Worm (Caenorhabditis elegans): ENCODE results near the gene ZK688.12.

Gene ZK688.12

ce11 chrIII:7950447-7950846, 37.1 kb upstream of the ZK688.12 start:
- TF ChIP-seq ets-7 (tag; optimal IDR thresholded peaks at IDR 0.05): no peak
- no peak for TF ChIP-seq ama-1 (optimal IDR thresholded peaks at IDR 0.05)
- TF ChIP-seq ceh-36 (tag; optimal IDR thresholded peaks at IDR 0.05): no peak
- TF ChIP-seq flt-1 (GFP tag; IDR thresholded peaks at IDR 0.05): no peak
- no peak for TF ChIP-seq tra-4 (tag; optimal IDR thresholded peaks at IDR 0.05)
- no peak for TF ChIP-seq hnd-1 (tag; optimal IDR thresholded peaks at IDR 0.05)

DNA sequence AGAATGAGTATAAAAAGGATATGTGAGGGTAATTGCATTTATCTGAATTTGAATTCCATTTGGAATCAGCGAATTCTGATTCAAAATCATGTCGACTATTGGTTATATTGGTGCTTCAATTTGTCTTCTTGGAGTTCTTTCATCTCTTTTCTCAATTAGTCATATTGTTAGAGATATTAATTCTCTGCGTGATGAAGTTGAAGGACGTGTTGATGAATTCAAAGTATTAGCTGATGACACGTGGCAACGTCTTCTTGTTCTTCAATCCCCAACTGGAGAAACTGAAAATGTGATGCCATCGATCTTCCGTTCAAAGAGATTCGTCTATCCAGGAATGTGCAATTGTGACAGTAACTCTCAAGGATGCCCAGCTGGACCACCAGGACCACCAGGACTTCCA, 35.4 kb upstream of the ZK688.12 start, which contains the start of gene col-90:
TSS of gene col-90 (plus strand) at position 37 of the 400 bp plus-strand sequence.
- TF ChIP-seq hmg-4 (GFP tag; optimal IDR thresholded peaks at IDR 0.05) (no peak), ama-1 (optimal IDR thresholded peaks at IDR 0.05) (no peak), sea-1 (GFP tag; conservative IDR thresholded peaks at IDR 0.05) (no peak), flt-1 (GFP tag; IDR thresholded peaks at IDR 0.05) (no peak), ceh-13 (GFP tag; optimal IDR thresholded peaks at IDR 0.05) (no peak), scrt-1 (GFP tag; IDR thresholded peaks at IDR 0.05) (no peak)

ce11 chrIII:7947677-7948076, 34.3 kb upstream of the ZK688.12 start:
- no peak for TF ChIP-seq ets-7 (tag; optimal IDR thresholded peaks at IDR 0.05)
- TF ChIP-seq hmbx-1 (tag; optimal IDR thresholded peaks at IDR 0.05): no peak
- no peak for TF ChIP-seq ceh-13 (GFP tag; optimal IDR thresholded peaks at IDR 0.05)
- no peak for TF ChIP-seq scrt-1 (GFP tag; IDR thresholded peaks at IDR 0.05)
- TF ChIP-seq tbx-11 (GFP tag; IDR thresholded peaks at IDR 0.05): no peak
- TF ChIP-seq pes-1 (GFP tag; IDR thresholded peaks at IDR 0.05): no peak
- no peak for TF ChIP-seq F13C5.2 (tag; optimal IDR thresholded peaks at IDR 0.05)
- TF ChIP-seq B0310.2 (tag; optimal IDR thresholded peaks at IDR 0.05): no peak
- TF ChIP-seq tra-4 (tag; optimal IDR thresholded peaks at IDR 0.05): no peak

DNA sequence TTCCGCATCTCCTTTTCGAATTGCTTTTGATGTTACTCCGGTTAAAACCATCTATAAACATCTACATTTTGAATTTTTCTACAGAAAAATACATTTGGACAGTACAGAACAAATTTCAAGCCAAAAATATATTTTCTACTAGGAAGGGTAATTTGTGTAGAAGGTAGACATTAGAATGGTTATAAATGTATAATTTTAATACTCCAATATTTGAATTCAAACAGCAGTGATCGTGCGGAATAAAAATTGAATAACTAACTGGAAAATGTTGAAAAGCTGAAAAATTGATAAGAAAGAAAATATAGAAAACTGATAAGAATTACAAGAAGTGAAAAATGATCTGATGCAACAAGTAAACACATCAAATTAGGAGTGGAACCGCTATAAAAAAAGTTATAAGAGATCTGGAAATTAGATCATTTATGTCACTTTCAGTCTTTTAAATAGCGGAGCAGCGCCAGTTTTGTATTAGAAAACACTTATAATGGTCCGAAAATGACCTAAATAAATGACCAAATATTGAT, 33.6 kb upstream of the ZK688.12 start, which contains the start of gene gsto-1:
TSS of gene gsto-1 (minus strand) at position 51 of the 524 bp plus-strand sequence.
- TF ChIP-seq tra-4 (tag; optimal IDR thresholded peaks at IDR 0.05) (no peak), sea-1 (GFP tag; conservative IDR thresholded peaks at IDR 0.05) (no peak), hmg-4 (GFP tag; optimal IDR thresholded peaks at IDR 0.05) (no peak), B0310.2 (tag; optimal IDR thresholded peaks at IDR 0.05) (no peak), F13C5.2 (tag; optimal IDR thresholded peaks at IDR 0.05) (no peak), ets-7 (tag; optimal IDR thresholded peaks at IDR 0.05) (no peak), ama-1 (optimal IDR thresholded peaks at IDR 0.05) (no peak), tbx-37 (GFP tag; conservative IDR thresholded peaks at IDR 0.05) (no peak), pes-1 (GFP tag; IDR thresholded peaks at IDR 0.05) (no peak), ceh-36 (tag; optimal IDR thresholded peaks at IDR 0.05) (no peak), hmbx-1 (tag; optimal IDR thresholded peaks at IDR 0.05) (no peak)

DNA sequence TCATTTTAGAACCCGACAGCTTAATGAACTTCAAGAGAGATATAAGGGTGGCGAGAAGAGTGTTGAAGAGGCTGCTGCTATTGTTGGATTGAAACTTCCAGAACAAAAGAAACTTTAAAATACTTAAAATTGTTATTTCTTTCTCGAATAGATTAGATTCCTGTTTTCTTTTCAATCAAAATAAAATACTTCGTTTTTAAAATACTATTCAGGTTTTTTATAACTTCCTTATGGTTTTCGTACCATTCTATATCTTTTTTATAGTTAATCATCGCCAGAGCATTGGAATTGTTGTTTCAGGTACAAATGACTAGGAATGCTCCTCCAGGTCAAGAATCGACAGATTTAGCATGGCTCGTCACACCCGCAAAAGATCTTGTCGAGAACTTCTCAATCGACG, 28.0 kb upstream of the ZK688.12 start, which contains the start of gene kle-2:
TSS of gene kle-2 (plus strand) at position 301 of the 400 bp plus-strand sequence.
- TF ChIP-seq tbx-11 (GFP tag; IDR thresholded peaks at IDR 0.05) (no peak), tbx-37 (GFP tag; conservative IDR thresholded peaks at IDR 0.05) (no peak), hmg-4 (GFP tag; optimal IDR thresholded peaks at IDR 0.05) (no peak), sea-1 (GFP tag; conservative IDR thresholded peaks at IDR 0.05) (no peak), ceh-13 (GFP tag; optimal IDR thresholded peaks at IDR 0.05) (no peak), tra-4 (tag; optimal IDR thresholded peaks at IDR 0.05) (no peak), ets-7 (tag; optimal IDR thresholded peaks at IDR 0.05) (no peak), pes-1 (GFP tag; IDR thresholded peaks at IDR 0.05) (no peak), ama-1 (optimal IDR thresholded peaks at IDR 0.05) (no peak), scrt-1 (GFP tag; IDR thresholded peaks at IDR 0.05) (no peak), hmbx-1 (tag; optimal IDR thresholded peaks at IDR 0.05) (no peak), aly-1 (tag; optimal IDR thresholded peaks at IDR 0.05) (no peak), F13C5.2 (tag; optimal IDR thresholded peaks at IDR 0.05) (no peak), ceh-36 (tag; optimal IDR thresholded peaks at IDR 0.05) (no peak)

- TF ChIP-seq tbx-37 (GFP tag; conservative IDR thresholded peaks at IDR 0.05) (no peak; the same call in 1 of the 2 replicates), F13C5.2 (tag; optimal IDR thresholded peaks at IDR 0.05) (no peak), aly-1 (tag; optimal IDR thresholded peaks at IDR 0.05) (no peak), B0310.2 (tag; optimal IDR thresholded peaks at IDR 0.05) (no peak)
Measured at ce11 chrIII:7940819-7941218, 27.4 kb upstream of the ZK688.12 start, which contains the start of gene C29E4.12. Gene C29E4.12 (plus strand): TSS chrIII:7941151.

- TF ChIP-seq ets-7 (tag; optimal IDR thresholded peaks at IDR 0.05) (no peak), ceh-13 (GFP tag; optimal IDR thresholded peaks at IDR 0.05) (no peak), tbx-37 (GFP tag; conservative IDR thresholded peaks at IDR 0.05) (no peak), scrt-1 (GFP tag; IDR thresholded peaks at IDR 0.05) (no peak), aly-1 (tag; optimal IDR thresholded peaks at IDR 0.05) (no peak), hnd-1 (tag; optimal IDR thresholded peaks at IDR 0.05) (no peak), pes-1 (GFP tag; IDR thresholded peaks at IDR 0.05) (no peak), F13C5.2 (tag; optimal IDR thresholded peaks at IDR 0.05) (no peak)
Measured at ce11 chrIII:7937548-7937947, 24.2 kb upstream of the ZK688.12 start, which contains the start of gene C29E4.10. Gene C29E4.10 (plus strand): TSS chrIII:7937848.

ce11 chrIII:7933235-7933634, 19.8 kb upstream of the ZK688.12 start, which contains the start of gene ran-2:
Gene ran-2 (plus strand): TSS chrIII:7933535.
- TF ChIP-seq flt-1 (GFP tag; IDR thresholded peaks at IDR 0.05) (no peak), hmg-4 (GFP tag; optimal IDR thresholded peaks at IDR 0.05) (no peak), ama-1 (optimal IDR thresholded peaks at IDR 0.05) (no peak), ceh-13 (GFP tag; optimal IDR thresholded peaks at IDR 0.05) (no peak), B0310.2 (tag; optimal IDR thresholded peaks at IDR 0.05) (no peak), scrt-1 (GFP tag; IDR thresholded peaks at IDR 0.05) (no peak)

All from whole organism, early embryonic.